Worm (Caenorhabditis elegans): Measurements from ENCODE around the gene pipp-4P.

pipp-4P gene

DNA sequence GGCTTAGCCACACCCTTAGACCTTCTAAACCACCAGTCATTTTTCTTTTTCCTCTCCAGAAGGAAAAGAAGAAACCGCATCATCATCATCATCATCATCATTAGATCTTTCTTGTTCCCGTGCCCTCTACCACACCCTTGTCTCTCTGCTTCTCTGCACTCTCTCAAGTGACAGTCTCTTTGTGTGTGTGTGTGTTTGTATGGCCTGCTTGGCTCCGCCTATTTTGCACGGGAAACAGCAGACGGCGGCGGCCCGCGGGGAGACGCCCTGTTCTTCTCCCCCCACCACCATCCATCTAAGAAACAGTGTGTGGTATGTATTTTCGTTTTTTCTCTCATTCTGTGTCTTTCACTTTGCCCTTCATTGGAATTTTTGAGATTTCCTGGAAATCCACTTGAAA, 52.7 kb downstream of the pipp-4P start (continued):
- TF ChIP-seq gmeb-1 (tag; optimal IDR thresholded peaks at IDR 0.05), result peak; percentile 61
- peak; percentile 49 for TF ChIP-seq lin-13 (GFP tag; optimal IDR thresholded peaks at IDR 0.05)
- no peak for TF ChIP-seq unc-62 (GFP tag; optimal IDR thresholded peaks at IDR 0.05)
- no peak for TF ChIP-seq nhr-6 (tag; optimal IDR thresholded peaks at IDR 0.05)

ce11 chrIII:2873116-2873644, 54.1 kb downstream of the pipp-4P start:
- TF ChIP-seq nhr-77 (tag; optimal IDR thresholded peaks at IDR 0.05) (no peak), snpc-4 (tag; optimal IDR thresholded peaks at IDR 0.05) (no peak), nhr-25 (tag; optimal IDR thresholded peaks at IDR 0.05) (peak; percentile 49), nhr-6 (tag; optimal IDR thresholded peaks at IDR 0.05) (no peak), dmd-4 (tag; optimal IDR thresholded peaks at IDR 0.05) (no peak), skn-1 (tag; optimal IDR thresholded peaks at IDR 0.05) (no peak), blmp-1 (tag; optimal IDR thresholded peaks at IDR 0.05; ENCODE audit: insufficient read depth) (peak; percentile 74), nhr-10 (tag; optimal IDR thresholded peaks at IDR 0.05) (no peak), aly-2 (tag; optimal IDR thresholded peaks at IDR 0.05) (no peak), crh-2 (tag; optimal IDR thresholded peaks at IDR 0.05) (no peak), C34F6.9 (tag; optimal IDR thresholded peaks at IDR 0.05) (no peak)

DNA sequence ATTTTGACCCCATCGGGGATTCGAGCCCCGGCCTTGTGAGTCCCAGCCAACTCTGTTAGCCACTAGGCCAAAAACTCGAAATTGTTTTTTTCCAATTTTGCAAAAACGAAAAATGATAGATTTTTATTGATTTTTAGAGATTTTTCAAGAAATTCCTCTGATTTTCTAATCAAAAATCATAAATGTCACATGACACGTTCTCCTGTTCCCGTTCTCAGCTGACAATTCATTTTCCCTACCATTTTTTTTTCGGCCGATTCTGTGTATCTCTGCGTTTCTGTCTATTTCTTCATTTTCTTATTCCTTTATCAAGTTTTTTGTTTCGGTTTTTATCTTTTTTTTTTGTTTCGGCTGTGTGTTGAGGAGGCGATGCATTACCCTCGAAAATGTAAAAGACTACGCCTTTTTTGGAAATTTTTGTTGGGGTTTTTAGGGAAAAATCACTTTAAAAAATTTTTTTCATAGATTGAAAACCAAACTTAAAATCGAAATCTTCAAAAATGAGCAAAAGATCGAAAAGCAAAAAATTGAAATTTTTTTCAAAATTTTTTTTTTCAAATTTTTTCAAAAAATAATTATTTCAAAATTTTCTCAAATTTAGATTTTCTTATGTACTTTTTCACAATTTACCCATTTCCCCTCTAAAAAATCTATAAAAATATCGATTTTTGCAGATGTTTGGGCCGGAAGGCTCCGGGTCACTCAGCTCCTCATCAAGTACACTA, 55.2 kb downstream of the pipp-4P start, which contains the start of gene klf-1:
klf-1 (plus strand) TSS at position 675 of the 725 bp plus-strand sequence.
- TF ChIP-seq sma-9 (GFP tag; optimal IDR thresholded peaks at IDR 0.05) (peak; percentile 42), sma-9 (tag; optimal IDR thresholded peaks at IDR 0.05) (no peak), mdl-1 (tag; optimal IDR thresholded peaks at IDR 0.05) (no peak), nhr-77 (tag; optimal IDR thresholded peaks at IDR 0.05) (no peak), peb-1 (tag; optimal IDR thresholded peaks at IDR 0.05) (no peak), ama-1 (optimal IDR thresholded peaks at IDR 0.05) (no peak), nhr-12 (tag; optimal IDR thresholded peaks at IDR 0.05) (no peak), lsy-2 (tag; optimal IDR thresholded peaks at IDR 0.05) (peak in 1 of 2 experiments; percentile 18), unc-39 (tag; optimal IDR thresholded peaks at IDR 0.05) (no peak), egl-27 (tag; optimal IDR thresholded peaks at IDR 0.05) (no peak), R02D3.7 (tag; optimal IDR thresholded peaks at IDR 0.05) (no peak), F13H6.1 (tag; optimal IDR thresholded peaks at IDR 0.05) (peak; percentile 9), gmeb-1 (tag; optimal IDR thresholded peaks at IDR 0.05) (peak; percentile 3), lin-13 (GFP tag; optimal IDR thresholded peaks at IDR 0.05) (no peak), snpc-4 (tag; optimal IDR thresholded peaks at IDR 0.05) (no peak), unc-62 (GFP tag; optimal IDR thresholded peaks at IDR 0.05) (no peak), elt-3 (tag; optimal IDR thresholded peaks at IDR 0.05) (no peak), alr-1 (tag; optimal IDR thresholded peaks at IDR 0.05) (no peak), C34F6.9 (tag; optimal IDR thresholded peaks at IDR 0.05) (no peak), nhr-11 (tag; optimal IDR thresholded peaks at IDR 0.05) (no peak), nhr-21 (tag; optimal IDR thresholded peaks at IDR 0.05) (peak; percentile 14), ztf-4 (tag; optimal IDR thresholded peaks at IDR 0.05) (no peak), ceh-16 (tag; optimal IDR thresholded peaks at IDR 0.05) (no peak), nhr-237 (tag; optimal IDR thresholded peaks at IDR 0.05) (no peak), crh-2 (tag; optimal IDR thresholded peaks at IDR 0.05) (peak; percentile 61), dmd-4 (tag; optimal IDR thresholded peaks at IDR 0.05) (no peak), fos-1 (tag; optimal IDR thresholded peaks at IDR 0.05) (peak; percentile 19), ceh-82 (tag; optimal IDR thresholded peaks at IDR 0.05) (no peak), elt-1 (tag; optimal IDR thresholded peaks at IDR 0.05) (no peak), aly-2 (tag; optimal IDR thresholded peaks at IDR 0.05) (no peak), nhr-6 (tag; optimal IDR thresholded peaks at IDR 0.05) (no peak), ztf-11 (tag; optimal IDR thresholded peaks at IDR 0.05) (no peak), ztf-1 (GFP tag; conservative IDR thresholded peaks at IDR 0.05) (no peak), ZK546.5 (tag; optimal IDR thresholded peaks at IDR 0.05) (no peak), sem-4 (tag; optimal IDR thresholded peaks at IDR 0.05) (no peak), blmp-1 (tag; optimal IDR thresholded peaks at IDR 0.05; ENCODE audit: insufficient read depth) (peak; percentile 32), unc-55 (GFP tag; optimal IDR thresholded peaks at IDR 0.05) (no peak), skn-1 (tag; optimal IDR thresholded peaks at IDR 0.05) (no peak), nhr-10 (tag; optimal IDR thresholded peaks at IDR 0.05) (no peak), lin-39 (tag; optimal IDR thresholded peaks at IDR 0.05) (no peak), sma-3 (GFP tag; optimal IDR thresholded peaks at IDR 0.05) (peak; percentile 36), nhr-25 (tag; optimal IDR thresholded peaks at IDR 0.05) (peak; percentile 59)

Measured in whole organism, L2 larva.